Worm (Caenorhabditis elegans): ENCODE data around the gene gana-1.

The gana-1 gene

ce11 chrV:12065369-12065768, 21.7 kb upstream of the gana-1 start, which contains the start of gene pqn-53 (continued):
- 0 out of 2 replicates have a peak, but pooled peaks have one; percentile 48 for TF ChIP-seq madf-3 (GFP tag; IDR thresholded peaks at IDR 0.05)
- TF ChIP-seq ZK185.1 (tag; optimal IDR thresholded peaks at IDR 0.05; ENCODE audit: poor library complexity, severe bottlenecking), result peak; percentile 8
- TF ChIP-seq attf-6 (GFP tag; IDR thresholded peaks at IDR 0.05), result 0 out of 2 replicates have a peak, but pooled peaks have one; percentile 31

- TF ChIP-seq zim-3 (tag; optimal IDR thresholded peaks at IDR 0.05) (no peak), snpc-3.4 (tag; optimal IDR thresholded peaks at IDR 0.05) (peak; percentile 24), dpl-1 (GFP tag; optimal IDR thresholded peaks at IDR 0.05) (peak; percentile 20), ZK185.1 (tag; optimal IDR thresholded peaks at IDR 0.05; ENCODE audit: poor library complexity, severe bottlenecking) (no peak), him-1 (tag; optimal IDR thresholded peaks at IDR 0.05) (no peak), pbrm-1 (GFP tag; IDR thresholded peaks at IDR 0.05) (0 out of 2 replicates have a peak, but pooled peaks have one; percentile 37), K11D2.4 (GFP tag; IDR thresholded peaks at IDR 0.05) (0 out of 2 replicates have a peak, but pooled peaks have one; percentile 18), B0035.1 (tag; optimal IDR thresholded peaks at IDR 0.05) (no peak), nhr-179 (tag; optimal IDR thresholded peaks at IDR 0.05) (no peak), attf-3 (GFP tag; conservative IDR thresholded peaks at IDR 0.05) (no peak), hlh-12 (tag; optimal IDR thresholded peaks at IDR 0.05) (no peak), somi-1 (GFP tag; optimal IDR thresholded peaks at IDR 0.05) (no peak), ztf-3 (GFP tag; optimal IDR thresholded peaks at IDR 0.05) (no peak), F23B12.7 (tag; optimal IDR thresholded peaks at IDR 0.05; ENCODE audit: insufficient read depth) (peak; percentile 64), lin-26 (GFP tag; IDR thresholded peaks at IDR 0.05) (no peak), madf-10 (tag; optimal IDR thresholded peaks at IDR 0.05) (no peak), dox-1 (GFP tag; IDR thresholded peaks at IDR 0.05) (peak; percentile 29; the same call in 1 of the 2 replicates), athp-1 (tag; optimal IDR thresholded peaks at IDR 0.05) (no peak), lsl-1 (GFP tag; optimal IDR thresholded peaks at IDR 0.05) (peak; percentile 86), F33H1.4 (GFP tag; IDR thresholded peaks at IDR 0.05) (0 out of 2 replicates have a peak, but pooled peaks have one; percentile 15), Y56A3A.18 (GFP tag; IDR thresholded peaks at IDR 0.05) (no peak), ama-1 (optimal IDR thresholded peaks at IDR 0.05) (no peak), ama-1 (GFP tag; optimal IDR thresholded peaks at IDR 0.05) (no peak), snpc-4 (GFP tag; optimal IDR thresholded peaks at IDR 0.05) (no peak), snpc-4 (tag; optimal IDR thresholded peaks at IDR 0.05) (peak in 1 of 4 experiments; percentile 49)
Observed at ce11 chrV:12065859-12066258, 21.2 kb upstream of the gana-1 start.

ce11 chrV:12068437-12068836, 18.6 kb upstream of the gana-1 start, which contains the start of gene kmo-2:
TSS of gene kmo-2 (minus strand) at chrV:12068537.
- TF ChIP-seq hsf-1 (GFP tag; IDR thresholded peaks at IDR 0.05), result no peak
- TF ChIP-seq T26A5.8 (tag; optimal IDR thresholded peaks at IDR 0.05), result no peak
- no peak for TF ChIP-seq cebp-1 (GFP tag; IDR thresholded peaks at IDR 0.05)
- no peak for TF ChIP-seq cebp-1 (tag; optimal IDR thresholded peaks at IDR 0.05)
- no peak for TF ChIP-seq F55B11.4 (tag; optimal IDR thresholded peaks at IDR 0.05; ENCODE audit: borderline replicate concordance, insufficient read depth)
- no peak for TF ChIP-seq egrh-3 (GFP tag; IDR thresholded peaks at IDR 0.05)
- no peak for TF ChIP-seq B0035.1 (tag; optimal IDR thresholded peaks at IDR 0.05)
- TF ChIP-seq F33H1.4 (GFP tag; IDR thresholded peaks at IDR 0.05), result no peak
- TF ChIP-seq ets-4 (GFP tag; optimal IDR thresholded peaks at IDR 0.05), result no peak
- TF ChIP-seq aptf-3 (GFP tag; IDR thresholded peaks at IDR 0.05), result no peak
- no peak for TF ChIP-seq ztf-18 (tag; optimal IDR thresholded peaks at IDR 0.05)
- TF ChIP-seq F22D6.2 (tag; optimal IDR thresholded peaks at IDR 0.05), result no peak
- TF ChIP-seq mxl-1 (tag; optimal IDR thresholded peaks at IDR 0.05), result no peak
- no peak for TF ChIP-seq lin-35 (GFP tag; optimal IDR thresholded peaks at IDR 0.05)
- TF ChIP-seq dpl-1 (GFP tag; optimal IDR thresholded peaks at IDR 0.05), result no peak
- TF ChIP-seq rcor-1 (GFP tag; IDR thresholded peaks at IDR 0.05), result no peak
- TF ChIP-seq madf-3 (GFP tag; IDR thresholded peaks at IDR 0.05), result no peak

Measured in whole organism, young adult.